Worm (Caenorhabditis elegans) whole organism, midembryonic: Measurements from ENCODE around the gene nhx-1.

Experiments
- T22C8.4 ChIP-seq: fragments of 200-800 bp; sonication (Bioruptor generic); IDR thresholded peaks from 2 replicates; pipeline ENCODE4 v1.3.6; 2022; ENCODE audit warnings: missing genetic modification characterization, missing compliant biosample characterization
- klf-2 ChIP-seq: fragments of 200-800 bp; sonication (Bioruptor generic); conservative IDR thresholded peaks from 2 replicates; pipeline ENCODE4 v1.3.6; 2022; ENCODE audit warnings: missing genetic modification reagents, missing genetic modification characterization, missing compliant biosample characterization
- ztf-23 ChIP-seq: fragments of 200-800 bp; sonication (Bioruptor generic); IDR thresholded peaks from 2 replicates; pipeline ENCODE4 v1.3.6; 2022; ENCODE audit warnings: missing genetic modification reagents, missing genetic modification characterization, missing compliant biosample characterization

ce11 chrX:15982630-15983029, 34.3 kb upstream of the nhx-1 start, which contains the start of gene C09G1.2:
- TF ChIP-seq ztf-23 (no peak), T22C8.4 (GFP tag; lab: Robert Waterston, UW) (no peak), klf-2 (GFP tag; lab: Robert Waterston, UW) (no peak)
